Worm (Caenorhabditis elegans): ENCODE results near the gene vti-1.

The vti-1 gene

ce11 chrIV:14790579-14790978 is 24.1 kb upstream of the vti-1 start (continued):
- TF ChIP-seq cebp-1 (GFP tag; IDR thresholded peaks at IDR 0.05) = no peak
- TF ChIP-seq cebp-1 (tag; optimal IDR thresholded peaks at IDR 0.05) = peak; percentile 25
- TF ChIP-seq ccch-3 (GFP tag; optimal IDR thresholded peaks at IDR 0.05) = no peak
- TF ChIP-seq ceh-100 (GFP tag; IDR thresholded peaks at IDR 0.05) = no peak
- no peak for TF ChIP-seq ceh-79 (tag; optimal IDR thresholded peaks at IDR 0.05)
- TF ChIP-seq aptf-2 (GFP tag; conservative IDR thresholded peaks at IDR 0.05) = no peak
- TF ChIP-seq hmg-20 (GFP tag; IDR thresholded peaks at IDR 0.05) = no peak
- no peak for TF ChIP-seq chd-7 (tag; optimal IDR thresholded peaks at IDR 0.05)
- no peak for TF ChIP-seq ets-4 (GFP tag; optimal IDR thresholded peaks at IDR 0.05)
- no peak for TF ChIP-seq cebp-2 (GFP tag; IDR thresholded peaks at IDR 0.05)
- no peak for TF ChIP-seq ztf-28 (GFP tag; IDR thresholded peaks at IDR 0.05)
- TF ChIP-seq D2030.7 (GFP tag; IDR thresholded peaks at IDR 0.05) = no peak
- no peak for TF ChIP-seq tbx-9 (tag; optimal IDR thresholded peaks at IDR 0.05; ENCODE audit: borderline replicate concordance)
- TF ChIP-seq aptf-3 (GFP tag; IDR thresholded peaks at IDR 0.05) = no peak
- no peak for TF ChIP-seq lir-1 (GFP tag; conservative IDR thresholded peaks at IDR 0.05)
- peak; percentile 35 for TF ChIP-seq die-1 (tag; optimal IDR thresholded peaks at IDR 0.05)
- peak; percentile 76 for TF ChIP-seq Y79H2A.3 (GFP tag; conservative IDR thresholded peaks at IDR 0.05)
- TF ChIP-seq nhr-27 (tag; optimal IDR thresholded peaks at IDR 0.05) = no peak
- TF ChIP-seq him-1 (tag; optimal IDR thresholded peaks at IDR 0.05) = peak; percentile 73
- 0 out of 2 replicates have a peak, but pooled peaks have one; percentile 28 for TF ChIP-seq Y67H2A.10 (GFP tag; conservative IDR thresholded peaks at IDR 0.05)
- peak in 1 of 2 experiments; percentile 20 for TF ChIP-seq let-607 (tag; optimal IDR thresholded peaks at IDR 0.05)
- TF ChIP-seq B0336.3 (GFP tag; IDR thresholded peaks at IDR 0.05) = no peak; the same call in none of the 2 replicates
- no peak for TF ChIP-seq C06A6.2 (GFP tag; conservative IDR thresholded peaks at IDR 0.05)
- no peak for TF ChIP-seq F37B4.10 (GFP tag; IDR thresholded peaks at IDR 0.05)
- TF ChIP-seq rcor-1 (GFP tag; IDR thresholded peaks at IDR 0.05) = no peak
- TF ChIP-seq mes-4 (tag; optimal IDR thresholded peaks at IDR 0.05) = peak; percentile 12
- no peak for TF ChIP-seq nhr-90 (tag; optimal IDR thresholded peaks at IDR 0.05)
- TF ChIP-seq hsf-1 (GFP tag; IDR thresholded peaks at IDR 0.05) = no peak
- TF ChIP-seq ztf-26 (tag; optimal IDR thresholded peaks at IDR 0.05) = no peak
- TF ChIP-seq ztf-6 (GFP tag; IDR thresholded peaks at IDR 0.05) = no peak
- no peak for TF ChIP-seq nhr-120 (GFP tag; IDR thresholded peaks at IDR 0.05)
- no peak for TF ChIP-seq T26A5.8 (tag; optimal IDR thresholded peaks at IDR 0.05)
- no peak for TF ChIP-seq madf-3 (GFP tag; IDR thresholded peaks at IDR 0.05)
- peak; percentile 31 for TF ChIP-seq athp-1 (tag; optimal IDR thresholded peaks at IDR 0.05)
- peak in 1 of 2 experiments; percentile 32 for TF ChIP-seq rec-8 (tag; optimal IDR thresholded peaks at IDR 0.05)
- TF ChIP-seq F22D6.2 (tag; optimal IDR thresholded peaks at IDR 0.05) = no peak
- TF ChIP-seq sdz-38 (tag; optimal IDR thresholded peaks at IDR 0.05) = no peak
- no peak for TF ChIP-seq lsy-27 (tag; optimal IDR thresholded peaks at IDR 0.05; ENCODE audit: borderline replicate concordance, insufficient read depth)
- no peak for TF ChIP-seq unc-130 (GFP tag; optimal IDR thresholded peaks at IDR 0.05)
- TF ChIP-seq snpc-1.3 (tag; optimal IDR thresholded peaks at IDR 0.05; ENCODE audit: insufficient read depth) = peak; percentile 61
- no peak for TF ChIP-seq mcd-1 (GFP tag; IDR thresholded peaks at IDR 0.05)
- TF ChIP-seq C17E4.6 (GFP tag; IDR thresholded peaks at IDR 0.05) = no peak
- no peak for TF ChIP-seq sea-2 (GFP tag; IDR thresholded peaks at IDR 0.05)
- TF ChIP-seq rpc-1 (optimal IDR thresholded peaks at IDR 0.05) = no peak
- TF ChIP-seq rpc-1 (tag; optimal IDR thresholded peaks at IDR 0.05) = no peak
- TF ChIP-seq nhr-179 (tag; optimal IDR thresholded peaks at IDR 0.05) = no peak
- TF ChIP-seq ceh-27 (GFP tag; optimal IDR thresholded peaks at IDR 0.05) = no peak
- TF ChIP-seq repo-1 (tag; optimal IDR thresholded peaks at IDR 0.05) = no peak
- TF ChIP-seq F57A8.1 (GFP tag; optimal IDR thresholded peaks at IDR 0.05) = no peak
- peak; percentile 7 for TF ChIP-seq lin-40 (tag; optimal IDR thresholded peaks at IDR 0.05)

Measured in whole organism, young adult.